Fruit fly (Drosophila melanogaster) whole organism, embryonic: ENCODE measurements around the gene Ugt37C2.

ENCODE experiments used
- Bgb ChIP-seq: fragments of 200-800 bp; sonication (Bioruptor generic); IDR thresholded peaks from 2 replicates; pipeline ENCODE4 v1.3.6; 2022; ENCODE audit warnings: missing biosample characterization, missing genetic modification characterization; ENCODE audit not compliant: partially characterized antibody
- CG10267 ChIP-seq: fragments of 200-800 bp; sonication (Bioruptor generic); optimal IDR thresholded peaks from 2 replicates; lab custom pipeline; 2018; ENCODE audit warnings: missing biosample characterization, mild to moderate bottlenecking, missing genetic modification characterization, moderate library complexity
- CG10321 ChIP-seq: fragments of 200-800 bp; sonication (Bioruptor generic); IDR thresholded peaks from 2 replicates; pipeline ENCODE4 v1.3.6; 2022; ENCODE audit warnings: missing biosample characterization, missing genetic modification characterization
- CG11093 ChIP-seq: fragments of 200-800 bp; sonication (Bioruptor generic); IDR thresholded peaks from 3 replicates; pipeline ENCODE4 v1.3.6; 2022; ENCODE audit warnings: missing biosample characterization, missing genetic modification characterization
- CG11695 ChIP-seq: fragments of 200-800 bp; sonication (Bioruptor generic); IDR thresholded peaks from 3 replicates; pipeline ENCODE4 v1.3.6; 2022; ENCODE audit warnings: missing biosample characterization, missing genetic modification characterization
- CG12104 ChIP-seq: fragments of 200-800 bp; sonication (Bioruptor generic); optimal IDR thresholded peaks from 3 replicates; lab custom pipeline; 2016; ENCODE audit warnings: missing biosample characterization, missing genetic modification characterization
- CG13296 ChIP-seq: fragments of 200-800 bp; sonication (Bioruptor generic); optimal IDR thresholded peaks from 3 replicates; lab custom pipeline; 2018; ENCODE audit warnings: missing biosample characterization, mild to moderate bottlenecking, missing genetic modification characterization
- CG13894 ChIP-seq: fragments of 200-800 bp; sonication (Bioruptor generic); optimal IDR thresholded peaks from 3 replicates; lab custom pipeline; 2018; ENCODE audit warnings: missing biosample characterization, mild to moderate bottlenecking, missing genetic modification characterization, moderate library complexity
- CG14441 ChIP-seq: fragments of 200-800 bp; sonication (Bioruptor generic); IDR thresholded peaks from 2 replicates; pipeline ENCODE4 v1.3.6; 2022; ENCODE audit warnings: missing biosample characterization, missing genetic modification characterization
- CG16815 ChIP-seq: fragments of 200-800 bp; sonication (Bioruptor generic); optimal IDR thresholded peaks from 3 replicates; lab custom pipeline; 2017; ENCODE audit warnings: missing biosample characterization, mild to moderate bottlenecking, missing genetic modification characterization
- CG2875 ChIP-seq: fragments of 200-800 bp; sonication (Bioruptor generic); optimal IDR thresholded peaks from 2 replicates; lab custom pipeline; 2017; ENCODE audit warnings: missing biosample characterization, mild to moderate bottlenecking, missing genetic modification characterization, missing genetic modification reagents
- CG32532 ChIP-seq: fragments of 200-800 bp; sonication (Bioruptor generic); IDR thresholded peaks from 2 replicates; pipeline ENCODE4 v1.3.6; 2022; ENCODE audit warnings: missing biosample characterization, missing genetic modification characterization
- CG3995 ChIP-seq: fragments of 200-800 bp; sonication (Bioruptor generic); optimal IDR thresholded peaks from 3 replicates; lab custom pipeline; 2016; ENCODE audit warnings: missing biosample characterization, missing genetic modification characterization
- CG4404 ChIP-seq: fragments of 200-800 bp; sonication (Bioruptor generic); IDR thresholded peaks from 2 replicates; pipeline ENCODE4 v1.3.6; 2022; ENCODE audit warnings: missing biosample characterization, missing genetic modification characterization
- CG6813 ChIP-seq: fragments of 200-800 bp; sonication (Bioruptor generic); optimal IDR thresholded peaks from 2 replicates; lab custom pipeline; 2017; ENCODE audit warnings: missing biosample characterization, missing genetic modification characterization, mild to moderate bottlenecking, moderate library complexity, missing genetic modification reagents
- CG7271 ChIP-seq: fragments of 200-800 bp; sonication (Bioruptor generic); optimal IDR thresholded peaks from 2 replicates; lab custom pipeline; 2018; ENCODE audit warnings: missing biosample characterization, mild to moderate bottlenecking, missing genetic modification characterization, moderate library complexity
- CG7372 ChIP-seq: fragments of 200-800 bp; sonication (Bioruptor generic); IDR thresholded peaks from 2 replicates; pipeline ENCODE4 v1.3.6; 2022; ENCODE audit warnings: missing biosample characterization, missing genetic modification characterization
- CG8281 ChIP-seq: fragments of 200-800 bp; sonication (Bioruptor generic); optimal IDR thresholded peaks from 2 replicates; lab custom pipeline; 2018; ENCODE audit warnings: missing biosample characterization, mild to moderate bottlenecking, missing genetic modification characterization, moderate library complexity
- CG8290 ChIP-seq, 3 experiments: fragments of 200-800 bp; sonication (Bioruptor generic); optimal IDR thresholded peaks; 2 replicates each; lab custom pipeline; 2016 to 2019; ENCODE audit warnings: missing biosample characterization in 3 of 3, missing genetic modification characterization in 3 of 3, mild to moderate bottlenecking in 2 of 3, moderate library complexity in 1 of 3
- D19A ChIP-seq: fragments of 200-800 bp; optimal IDR thresholded peaks from 3 replicates; lab custom pipeline; 2019; ENCODE audit warnings: missing biosample characterization, mild to moderate bottlenecking, missing genetic modification characterization, moderate library complexity
- ERR ChIP-seq: fragments of 200-800 bp; sonication (Bioruptor generic); optimal IDR thresholded peaks from 2 replicates; lab custom pipeline; 2016; ENCODE audit warnings: missing biosample characterization, missing genetic modification characterization
- Ets97D ChIP-seq: fragments of 200-800 bp; sonication (Bioruptor generic); optimal IDR thresholded peaks from 3 replicates; lab custom pipeline; 2016; ENCODE audit warnings: missing biosample characterization, missing genetic modification characterization
- HmgZ ChIP-seq: fragments of 200-800 bp; sonication (Bioruptor generic); optimal IDR thresholded peaks from 2 replicates; lab custom pipeline; 2018; ENCODE audit warnings: missing biosample characterization, mild to moderate bottlenecking, missing genetic modification characterization
- Hsf ChIP-seq: fragments of 200-800 bp; sonication (Bioruptor generic); optimal IDR thresholded peaks from 3 replicates; lab custom pipeline; 2016; ENCODE audit warnings: missing biosample characterization, missing genetic modification characterization
- Meics ChIP-seq: fragments of 200-800 bp; sonication (Bioruptor generic); optimal IDR thresholded peaks from 2 replicates; lab custom pipeline; 2017; ENCODE audit warnings: missing biosample characterization, mild to moderate bottlenecking, missing genetic modification characterization
- Ptx1 ChIP-seq: fragments of 200-800 bp; sonication (Bioruptor generic); IDR thresholded peaks from 2 replicates; pipeline ENCODE4 v1.3.6; 2022; ENCODE audit warnings: missing biosample characterization, missing genetic modification characterization
- Sry-δ ChIP-seq: fragments of 200-800 bp; sonication (Bioruptor generic); optimal IDR thresholded peaks from 2 replicates; lab custom pipeline; 2016; ENCODE audit warnings: missing biosample characterization, missing genetic modification characterization
- Trl ChIP-seq, 3 experiments: fragments of >200 bp in 2 of 3; fragments of 200-800 bp in 1 of 3; sonication (Bioruptor generic) in 1 of 3; optimal IDR thresholded peaks; 2 replicates in 1 of 3; 3 replicates in 2 of 3; lab custom pipeline; 2016 to 2017; ENCODE audit warnings: missing biosample characterization in 1 of 3, missing genetic modification characterization in 1 of 3
- Vsx1 ChIP-seq: fragments of 200-800 bp; sonication (Bioruptor generic); optimal IDR thresholded peaks from 2 replicates; lab custom pipeline; 2017; ENCODE audit warnings: missing biosample characterization, mild to moderate bottlenecking, missing genetic modification characterization, missing genetic modification reagents
- Xbp1 ChIP-seq: fragments of 200-800 bp; sonication (Bioruptor generic); optimal IDR thresholded peaks from 3 replicates; lab custom pipeline; 2016; ENCODE audit warnings: missing biosample characterization, mild to moderate bottlenecking, missing genetic modification characterization
- al ChIP-seq: fragments of 200-800 bp; sonication (Bioruptor generic); IDR thresholded peaks from 2 replicates; pipeline ENCODE4 v1.3.6; 2022; ENCODE audit warnings: missing biosample characterization, missing genetic modification characterization
- bcd ChIP-seq: fragments of 200-800 bp; sonication (Bioruptor generic); optimal IDR thresholded peaks from 2 replicates; lab custom pipeline; 2017; ENCODE audit warnings: missing biosample characterization, mild to moderate bottlenecking, missing genetic modification characterization
- dm ChIP-seq: fragments of 200-800 bp; sonication (Bioruptor generic); optimal IDR thresholded peaks from 3 replicates; lab custom pipeline; 2016; ENCODE audit warnings: missing biosample characterization, missing genetic modification characterization
- ftz-f1 ChIP-seq: fragments of 200-800 bp; sonication (Bioruptor generic); optimal IDR thresholded peaks from 2 replicates; lab custom pipeline; 2016; ENCODE audit warnings: missing biosample characterization, missing genetic modification characterization
- ind ChIP-seq: fragments of 200-800 bp; sonication (Bioruptor generic); optimal IDR thresholded peaks from 3 replicates; lab custom pipeline; 2016; ENCODE audit warnings: missing biosample characterization, missing genetic modification characterization
- inv ChIP-seq: fragments of 200-800 bp; sonication (Bioruptor generic); IDR thresholded peaks from 2 replicates; pipeline ENCODE4 v1.3.6; 2022; ENCODE audit warnings: missing biosample characterization, missing genetic modification characterization; ENCODE audit not compliant: partially characterized antibody
- kni ChIP-seq: fragments of 200-800 bp; sonication (Bioruptor generic); optimal IDR thresholded peaks from 3 replicates; lab custom pipeline; 2017; ENCODE audit warnings: mild to moderate bottlenecking, missing biosample characterization, missing genetic modification reagents, missing genetic modification characterization
- lola ChIP-seq, 3 experiments: fragments of >200 bp in 2 of 3; fragments of 200-800 bp in 1 of 3; sonication (Bioruptor generic) in 1 of 3; optimal IDR thresholded peaks; 2 replicates each; lab custom pipeline; 2017 to 2019; ENCODE audit warnings: missing biosample characterization in 3 of 3, missing genetic modification characterization in 3 of 3, mild to moderate bottlenecking in 1 of 3, moderate library complexity in 1 of 3
- mam ChIP-seq: fragments of 200-800 bp; sonication (Bioruptor generic); optimal IDR thresholded peaks from 3 replicates; lab custom pipeline; 2016; ENCODE audit warnings: missing biosample characterization, missing genetic modification characterization
- pan ChIP-seq, 4 experiments: fragments of >200 bp in 3 of 4; fragments of 200-800 bp in 1 of 4; sonication (Bioruptor generic) in 1 of 4; optimal IDR thresholded peaks in 3 of 4; IDR thresholded peaks in 1 of 4; 2 replicates each; pipeline versions ENCODE4 v1.3.6 to Lab custom; 2017 to 2022; ENCODE audit warnings: missing biosample characterization in 2 of 4, missing genetic modification characterization in 2 of 4, mixed read lengths in 1 of 4
- shn ChIP-seq: fragments of 200-800 bp; sonication (Bioruptor generic); optimal IDR thresholded peaks from 3 replicates; lab custom pipeline; 2016; ENCODE audit warnings: missing biosample characterization, missing genetic modification characterization
- ssp ChIP-seq: fragments of 200-800 bp; sonication (Bioruptor generic); IDR thresholded peaks from 2 replicates; pipeline ENCODE4 v1.3.6; 2022; ENCODE audit warnings: missing biosample characterization, missing genetic modification characterization
- unc-4 ChIP-seq: fragments of 200-800 bp; sonication (Bioruptor generic); IDR thresholded peaks from 2 replicates; pipeline ENCODE4 v1.3.6; 2022; ENCODE audit warnings: missing biosample characterization, missing genetic modification characterization; ENCODE audit not compliant: partially characterized antibody
- vnd ChIP-seq: fragments of 200-800 bp; sonication (Bioruptor generic); IDR thresholded peaks from 3 replicates; pipeline ENCODE4 v1.3.6; 2022; ENCODE audit warnings: missing biosample characterization, missing genetic modification characterization; ENCODE audit not compliant: partially characterized antibody
- wor ChIP-seq: fragments of 200-800 bp; sonication (Bioruptor generic); IDR thresholded peaks from 2 replicates; pipeline ENCODE4 v1.3.6; 2022; ENCODE audit warnings: missing biosample characterization, missing genetic modification characterization
- zen ChIP-seq: fragments of 200-800 bp; sonication (Bioruptor generic); optimal IDR thresholded peaks from 3 replicates; lab custom pipeline; 2018; ENCODE audit warnings: missing biosample characterization, mild to moderate bottlenecking, missing genetic modification characterization, moderate library complexity

The Ugt37C2 gene

DNA sequence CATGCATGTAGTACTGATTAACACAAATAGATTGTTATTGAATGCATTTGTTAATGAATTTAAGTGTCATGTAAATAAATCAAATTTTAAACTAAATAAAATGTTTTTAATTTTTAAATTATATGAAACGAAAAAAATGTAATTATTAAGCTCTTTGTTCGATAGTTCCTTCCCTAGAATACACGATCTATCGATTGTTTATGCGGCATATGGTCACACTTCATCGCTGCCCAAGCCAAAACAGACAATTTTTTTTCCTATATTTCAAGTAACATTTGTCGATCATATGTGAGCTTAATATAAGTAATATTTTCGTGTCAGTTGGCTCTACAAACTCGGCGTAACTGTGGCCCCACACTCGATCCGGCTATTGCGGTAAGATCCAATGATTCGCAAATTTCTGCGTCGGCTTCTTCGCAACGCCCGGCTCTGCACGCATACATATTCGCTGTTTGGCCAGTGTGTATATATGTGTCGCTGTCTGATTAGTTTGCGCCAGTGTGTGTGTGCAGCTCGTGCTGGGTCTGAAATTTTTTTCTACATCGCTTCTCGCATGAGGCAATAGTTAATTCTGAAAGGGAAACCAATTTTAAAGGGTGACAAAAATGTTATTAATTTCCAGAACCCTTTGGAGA lies 33.0 kb downstream of the Ugt37C2 start, which contains the start of gene AspRS-m (continued):
- TF ChIP-seq Hsf: peak; percentile 24
- no peak for TF ChIP-seq ssp (GFP tag; lab: Robert Waterston, UW)
- no peak for TF ChIP-seq pan (optimal IDR thresholded peaks at IDR 0.05; lab: Kevin White, UChicago)
- no peak for TF ChIP-seq pan (GFP tag; optimal IDR thresholded peaks at IDR 0.05 in 1 of 2, IDR thresholded peaks at IDR 0.05 in 1 of 2)
- TF ChIP-seq CG13894: no peak
- no peak for TF ChIP-seq CG12104 (GFP tag; lab: Kevin White, UChicago)
- no peak for TF ChIP-seq mam
- TF ChIP-seq Xbp1: no peak
- peak; percentile 7 for TF ChIP-seq CG3995 (GFP tag; lab: Kevin White, UChicago)
- TF ChIP-seq CG11093: no peak
- no peak for TF ChIP-seq bcd (GFP tag; lab: Kevin White, UChicago)
- peak; percentile 88 for TF ChIP-seq inv
- TF ChIP-seq Sry-δ (GFP tag; lab: Kevin White, UChicago): peak; percentile 82
- TF ChIP-seq al (GFP tag; lab: Robert Waterston, UW): no peak
- no peak for TF ChIP-seq CG4404
- TF ChIP-seq Vsx1: no peak
- TF ChIP-seq ERR (GFP tag; lab: Kevin White, UChicago): no peak
- TF ChIP-seq ftz-f1 (GFP tag; lab: Kevin White, UChicago): no peak
- no peak for TF ChIP-seq CG14441
- TF ChIP-seq shn: no peak
- peak; percentile 16 for TF ChIP-seq Meics
- TF ChIP-seq Ptx1 (GFP tag; lab: Robert Waterston, UW): peak; percentile 33; the same call in 1 of the 2 replicates
- no peak for TF ChIP-seq CG10267 (tag; lab: Kevin White, UChicago)
- no peak for TF ChIP-seq D19A
- TF ChIP-seq CG7271 (tag; lab: Kevin White, UChicago): no peak
- TF ChIP-seq vnd (GFP tag; lab: Robert Waterston, UW): peak; percentile 88
- TF ChIP-seq CG7372 (GFP tag; lab: Robert Waterston, UW): no peak
- no peak for TF ChIP-seq Trl (optimal IDR thresholded peaks at IDR 0.05; lab: Kevin White, UChicago)
- TF ChIP-seq Trl (GFP tag; optimal IDR thresholded peaks at IDR 0.05; lab: Kevin White, UChicago): no peak
- peak; percentile 18 for TF ChIP-seq zen (tag; lab: Kevin White, UChicago)
- no peak for TF ChIP-seq CG16815
- peak; percentile 1 for TF ChIP-seq dm (GFP tag; lab: Kevin White, UChicago)
- TF ChIP-seq ind: peak; percentile 17
- peak; percentile 88 for TF ChIP-seq Bgb (GFP tag; lab: Robert Waterston, UW)
- no peak for TF ChIP-seq CG13296 (GFP tag; lab: Kevin White, UChicago)
- TF ChIP-seq CG32532 (GFP tag; lab: Robert Waterston, UW): peak; percentile 29; the same call in 1 of the 2 replicates
- no peak for TF ChIP-seq CG6813 (GFP tag; lab: Kevin White, UChicago)

DNA sequence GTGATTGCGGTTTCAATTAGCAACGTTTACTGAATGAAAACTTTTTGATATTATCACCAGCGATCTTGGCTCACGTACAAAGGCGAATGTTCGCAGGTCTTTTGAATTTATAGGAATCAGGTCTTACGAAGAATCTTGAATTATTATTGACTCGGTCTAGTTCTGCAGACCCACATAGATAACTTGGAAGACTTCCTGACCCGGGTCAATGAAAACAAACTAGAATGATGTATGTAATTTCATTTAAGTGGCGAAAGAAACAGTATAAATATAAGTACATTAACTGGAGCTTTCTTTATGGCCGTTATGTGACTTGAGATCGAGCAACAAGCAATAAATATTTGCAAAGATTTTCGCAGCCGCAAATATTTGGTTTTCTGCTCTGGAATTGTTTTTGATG lies 40.4 kb downstream of the Ugt37C2 start, which contains the start of gene CG13282:
Gene CG13282 (minus strand): TSS at position 101 of the 400 bp plus-strand sequence.
- TF ChIP-seq CG6813 (GFP tag; lab: Kevin White, UChicago) (no peak), lola (GFP tag; optimal IDR thresholded peaks at IDR 0.05; lab: Kevin White, UChicago) (no peak), CG8281 (tag; lab: Kevin White, UChicago) (no peak), mam (no peak), HmgZ (no peak), CG11695 (GFP tag; lab: Robert Waterston, UW) (no peak), Ets97D (no peak), kni (GFP tag; lab: Kevin White, UChicago) (no peak), CG2875 (GFP tag; lab: Kevin White, UChicago) (no peak), CG10321 (no peak), unc-4 (no peak), wor (GFP tag; lab: Robert Waterston, UW) (no peak), CG8290 (GFP tag; optimal IDR thresholded peaks at IDR 0.05; lab: Kevin White, UChicago) (no peak), CG8290 (tag; optimal IDR thresholded peaks at IDR 0.05; lab: Kevin White, UChicago) (no peak)
